Fruit fly (Drosophila melanogaster) whole organism: ENCODE data around the gene Ance-3.

Experiments used
- CG8478 ChIP-seq: fragments of >200 bp; optimal IDR thresholded peaks from 2 replicates; lab custom pipeline; 2018; ENCODE audit warnings: inconsistent platforms
- Dll ChIP-seq: fragments of >200 bp; optimal IDR thresholded peaks from 2 replicates; lab custom pipeline; 2017
- EcR ChIP-seq, 2 experiments: fragments of >200 bp; optimal IDR thresholded peaks; 2 replicates each; lab custom pipeline; 2017; ENCODE audit warnings: missing biosample characterization in 2 of 2, missing genetic modification characterization in 2 of 2, missing genetic modification reagents in 2 of 2
- pan ChIP-seq: fragments of >200 bp; optimal IDR thresholded peaks from 2 replicates; lab custom pipeline; 2017
- psq ChIP-seq: fragments of >200 bp; optimal IDR thresholded peaks from 2 replicates; lab custom pipeline; 2017
- usp ChIP-seq: fragments of >200 bp; optimal IDR thresholded peaks from 2 replicates; lab custom pipeline; 2017; ENCODE audit warnings: missing biosample characterization, missing genetic modification characterization, mixed read lengths

The Ance-3 gene

DNA sequence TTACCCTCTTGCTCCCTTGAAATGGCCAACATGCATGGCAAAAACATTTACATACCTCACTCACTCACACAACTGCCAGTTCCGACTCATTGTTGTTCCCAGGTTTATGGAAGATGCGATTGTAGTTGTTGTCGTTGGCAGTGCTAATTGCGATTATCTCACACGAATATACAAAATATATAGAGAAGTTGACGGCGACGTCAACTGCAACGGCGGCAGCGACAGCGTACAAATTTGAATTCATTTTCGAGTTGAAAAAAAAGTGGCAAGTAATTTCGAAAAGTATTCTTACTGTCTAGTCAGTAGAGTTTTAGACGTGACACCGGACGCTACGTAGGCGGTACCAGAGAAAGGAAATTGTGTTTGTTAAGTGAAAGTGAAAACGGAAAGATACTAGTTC, at the start of gene Ance-3:
TSS of gene Ance-3 (plus strand) at position 301 of the 400 bp plus-strand sequence.
- TF ChIP-seq psq (lab: Kevin White, UChicago) = no peak
- TF ChIP-seq Dll = no peak
- no peak for TF ChIP-seq pan (lab: Kevin White, UChicago)

DNA sequence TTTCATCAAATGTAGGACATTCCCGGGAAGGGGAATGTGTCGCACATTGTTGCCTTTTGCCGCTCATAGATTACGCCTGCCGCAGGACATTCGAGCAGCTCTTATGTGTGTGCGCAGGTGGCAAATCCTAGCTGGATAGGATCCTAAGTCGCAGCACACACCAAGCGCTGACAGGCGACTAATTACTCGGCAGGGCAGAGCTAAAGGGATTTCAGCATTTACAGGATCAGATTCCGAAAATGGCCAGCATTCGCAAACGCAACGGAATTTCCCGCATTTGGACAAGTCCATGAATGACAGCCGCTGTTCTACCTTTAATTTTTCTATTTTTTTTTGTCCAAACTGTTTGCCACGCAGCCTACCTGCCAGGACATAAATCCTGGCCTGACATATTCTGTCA, 46.9 kb upstream of the Ance-3 start:
- TF ChIP-seq psq (lab: Kevin White, UChicago) (no peak), Dll (no peak), CG8478 (no peak), usp (GFP tag; lab: Kevin White, UChicago) (no peak), pan (lab: Kevin White, UChicago) (no peak), EcR (GFP tag; optimal IDR thresholded peaks at IDR 0.05; lab: Kevin White, UChicago) (no peak)

- TF ChIP-seq Dll = no peak
Observed at dm6 chr2L:13869400-13869799, 45.1 kb upstream of the Ance-3 start.

dm6 chr2L:13873147-13873546, 41.4 kb upstream of the Ance-3 start:
- no peak for TF ChIP-seq EcR (GFP tag; optimal IDR thresholded peaks at IDR 0.05; lab: Kevin White, UChicago)
- no peak for TF ChIP-seq pan (lab: Kevin White, UChicago)
- no peak for TF ChIP-seq usp (GFP tag; lab: Kevin White, UChicago)
- no peak for TF ChIP-seq CG8478
- no peak for TF ChIP-seq Dll
- no peak for TF ChIP-seq psq (lab: Kevin White, UChicago)

dm6 chr2L:13876698-13877097, 37.8 kb upstream of the Ance-3 start:
- TF ChIP-seq CG8478 = no peak
- TF ChIP-seq usp (GFP tag; lab: Kevin White, UChicago) = no peak
- no peak for TF ChIP-seq EcR (GFP tag; optimal IDR thresholded peaks at IDR 0.05; lab: Kevin White, UChicago)
- no peak for TF ChIP-seq pan (lab: Kevin White, UChicago)
- no peak for TF ChIP-seq psq (lab: Kevin White, UChicago)

DNA sequence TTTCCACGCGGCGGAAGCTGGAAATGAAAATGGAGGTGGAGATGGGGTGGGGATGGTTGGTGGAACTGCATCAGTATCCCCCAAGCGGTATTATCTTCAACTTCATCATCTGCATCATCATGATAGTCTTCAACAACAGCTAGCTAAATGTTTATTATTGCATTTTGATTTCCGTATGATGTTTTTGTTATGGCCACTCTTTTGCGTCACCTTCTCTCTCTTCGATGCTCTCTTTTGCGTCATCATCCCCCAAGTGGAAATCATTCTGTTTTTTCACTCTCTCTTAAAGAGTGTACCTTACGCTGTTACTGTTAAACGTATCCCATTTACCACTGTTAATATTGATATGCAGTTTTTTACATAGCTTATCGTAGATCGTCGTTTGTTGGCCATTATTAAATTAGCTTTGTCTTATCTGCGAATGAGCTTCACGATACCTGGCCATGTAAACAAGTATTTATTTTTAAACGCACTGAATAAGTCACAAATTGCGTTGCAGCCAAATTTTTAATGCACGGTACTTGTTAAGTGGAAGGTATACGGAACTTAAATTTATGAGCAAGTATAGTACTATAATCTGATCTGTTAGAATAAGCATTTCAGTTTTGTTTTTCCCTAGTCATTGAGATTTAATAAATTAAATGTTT, 36.5 kb upstream of the Ance-3 start:
- TF ChIP-seq Dll (no peak), EcR (GFP tag; optimal IDR thresholded peaks at IDR 0.05; lab: Kevin White, UChicago) (no peak), usp (GFP tag; lab: Kevin White, UChicago) (no peak), psq (lab: Kevin White, UChicago) (no peak), CG8478 (no peak), pan (lab: Kevin White, UChicago) (no peak)

DNA sequence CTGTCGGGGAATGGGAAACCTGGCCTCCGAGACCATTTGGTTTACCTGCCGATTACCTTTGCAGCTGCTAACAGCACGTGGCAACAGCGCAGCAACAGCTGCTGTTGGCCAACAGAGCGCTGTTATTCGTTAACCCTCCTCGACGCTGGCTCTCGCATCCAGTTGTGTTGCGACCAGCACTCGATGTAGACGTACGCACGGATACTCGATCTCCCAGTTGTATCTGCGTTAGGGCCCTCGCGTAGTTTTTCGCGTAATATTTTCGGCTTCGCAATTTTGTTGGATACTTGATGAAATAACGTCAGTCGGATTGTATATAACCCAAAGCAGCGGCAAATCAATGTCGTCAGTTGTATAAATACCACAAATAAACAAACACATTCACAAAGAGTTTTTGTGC, 35.7 kb upstream of the Ance-3 start:
- TF ChIP-seq CG8478 (no peak), Dll (no peak), psq (lab: Kevin White, UChicago) (no peak), usp (GFP tag; lab: Kevin White, UChicago) (no peak), EcR (GFP tag; optimal IDR thresholded peaks at IDR 0.05; lab: Kevin White, UChicago) (no peak), pan (lab: Kevin White, UChicago) (no peak)

- TF ChIP-seq psq (lab: Kevin White, UChicago) (no peak), pan (lab: Kevin White, UChicago) (no peak), Dll (no peak), usp (GFP tag; lab: Kevin White, UChicago) (no peak), EcR (GFP tag; optimal IDR thresholded peaks at IDR 0.05; lab: Kevin White, UChicago) (no peak)
Observed at dm6 chr2L:13881387-13881902, 33.1 kb upstream of the Ance-3 start.

dm6 chr2L:13881939-13882338, 32.6 kb upstream of the Ance-3 start:
- TF ChIP-seq pan (lab: Kevin White, UChicago) = no peak
- no peak for TF ChIP-seq CG8478
- no peak for TF ChIP-seq Dll
- TF ChIP-seq psq (lab: Kevin White, UChicago) = no peak
- no peak for TF ChIP-seq EcR (GFP tag; optimal IDR thresholded peaks at IDR 0.05; lab: Kevin White, UChicago)
- TF ChIP-seq usp (GFP tag; lab: Kevin White, UChicago) = no peak

DNA sequence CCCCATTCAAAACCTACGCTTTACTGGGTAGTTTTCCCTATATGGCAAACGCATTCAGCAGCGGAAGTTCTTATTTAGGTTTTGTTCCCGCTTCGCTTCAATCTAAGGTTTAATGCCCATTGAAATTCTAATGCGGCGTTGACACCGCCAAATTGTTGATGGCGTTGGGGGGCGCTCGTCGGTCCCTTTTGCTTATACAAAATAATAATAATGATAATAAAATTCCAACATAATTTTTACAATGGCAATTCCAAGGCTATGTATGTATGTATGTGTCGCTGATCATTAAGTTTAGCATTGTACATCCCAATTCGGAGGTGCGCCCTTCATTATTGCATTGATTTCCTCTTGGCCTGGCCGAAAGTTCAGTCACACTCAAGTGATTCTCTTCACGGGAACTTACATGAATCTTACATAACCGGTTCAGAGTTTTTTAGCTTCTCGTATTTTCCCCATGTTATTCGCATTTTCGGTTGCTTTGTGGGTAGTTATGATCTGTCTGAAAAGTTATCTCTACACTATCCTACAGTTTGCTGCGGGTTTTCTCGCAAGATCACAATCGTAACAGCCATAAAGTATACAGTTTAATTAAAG, 30.4 kb upstream of the Ance-3 start:
- TF ChIP-seq EcR (GFP tag; optimal IDR thresholded peaks at IDR 0.05; lab: Kevin White, UChicago) = no peak
- TF ChIP-seq Dll = no peak
- TF ChIP-seq psq (lab: Kevin White, UChicago) = no peak

- TF ChIP-seq EcR (GFP tag; optimal IDR thresholded peaks at IDR 0.05; lab: Kevin White, UChicago) (peak; percentile 45 to 74), pan (lab: Kevin White, UChicago) (no peak)
Observed at dm6 chr2L:13884678-13885303, 29.7 kb upstream of the Ance-3 start.

- TF ChIP-seq CG8478 (no peak), usp (GFP tag; lab: Kevin White, UChicago) (no peak), Dll (no peak), EcR (GFP tag; optimal IDR thresholded peaks at IDR 0.05; lab: Kevin White, UChicago) (no peak), psq (lab: Kevin White, UChicago) (no peak), pan (lab: Kevin White, UChicago) (no peak)
Observed at dm6 chr2L:13886326-13887073, 28.0 kb upstream of the Ance-3 start.
